Worm (Caenorhabditis elegans) whole organism, L1 larva: ENCODE data around the gene F08G12.11.

Experiments
- nhr-11 ChIP-seq: fragments of 150-350 bp; optimal IDR thresholded peaks from 2 replicates; lab custom pipeline; 2014; ENCODE audit warnings: missing biosample characterization, missing genetic modification characterization
- snpc-4 ChIP-seq: fragments of 150-350 bp; optimal IDR thresholded peaks from 2 replicates; lab custom pipeline; 2014; ENCODE audit warnings: missing biosample characterization, missing genetic modification characterization
- swsn-7 ChIP-seq: sonication (generic microtip); optimal IDR thresholded peaks from 2 replicates; lab custom pipeline; 2016; ENCODE audit warnings: missing genetic modification characterization, missing compliant biosample characterization
- tbx-2 ChIP-seq: sonication (generic microtip); optimal IDR thresholded peaks from 2 replicates; lab custom pipeline; 2016; ENCODE audit warnings: missing genetic modification characterization, missing compliant biosample characterization

DNA sequence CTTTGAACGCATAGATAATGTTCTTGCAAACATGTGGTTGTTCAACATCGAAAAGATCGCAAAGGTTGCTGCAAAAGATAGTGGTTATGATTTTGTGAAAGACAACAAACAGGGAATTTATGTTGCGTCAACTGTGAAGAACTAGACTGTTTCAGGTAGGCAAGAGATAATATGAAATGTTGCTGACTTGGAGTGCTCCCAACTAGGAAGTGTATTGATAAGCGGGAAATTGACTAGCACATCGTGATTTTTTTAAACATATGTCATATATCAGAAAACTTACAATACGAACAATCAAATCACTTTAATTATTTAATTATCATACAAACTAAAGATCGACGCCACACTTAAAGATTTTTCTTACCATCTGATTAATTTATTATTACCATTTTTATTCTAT is 7.9 kb upstream of the F08G12.11 start:
- TF ChIP-seq snpc-4 (tag; lab: Kevin White, UChicago): no peak
- no peak for TF ChIP-seq tbx-2
- TF ChIP-seq swsn-7 (tag; lab: Kevin White, UChicago): no peak
- no peak for TF ChIP-seq nhr-11 (tag; lab: Kevin White, UChicago)
